Fruit fly (Drosophila melanogaster) whole organism, embryonic: ENCODE measurements around the gene Kdm2.

Experiments used
- CG10979 ChIP-seq: fragments of 200-800 bp; sonication (Bioruptor generic); optimal IDR thresholded peaks from 2 replicates; lab custom pipeline; 2018; ENCODE audit warnings: missing biosample characterization, mild to moderate bottlenecking, missing genetic modification characterization, moderate library complexity
- CG17829 ChIP-seq: fragments of 200-800 bp; optimal IDR thresholded peaks from 2 replicates; lab custom pipeline; 2019; ENCODE audit warnings: missing biosample characterization, mild to moderate bottlenecking, missing genetic modification characterization, moderate library complexity
- CG8924 ChIP-seq: fragments of 200-800 bp; optimal IDR thresholded peaks from 3 replicates; lab custom pipeline; 2019; ENCODE audit warnings: missing biosample characterization, mild to moderate bottlenecking, missing genetic modification characterization, moderate library complexity
- gsb-n ChIP-seq: fragments of 200-800 bp; sonication (Bioruptor generic); optimal IDR thresholded peaks from 3 replicates; lab custom pipeline; 2018; ENCODE audit warnings: missing biosample characterization, mild to moderate bottlenecking, missing genetic modification characterization

- TF ChIP-seq CG17829 (tag; lab: Kevin White, UChicago) (no peak), gsb-n (no peak), CG10979 (tag; lab: Kevin White, UChicago) (no peak), CG8924 (no peak)
Observed at dm6 chr3R:9023934-9024333, 28.4 kb upstream of the Kdm2 start.
